Fruit fly (Drosophila melanogaster) whole organism, wandering third instar larva: Measurements from ENCODE around the gene CG1635.

Experiments used
- Abd-B ChIP-seq: fragments of >200 bp; optimal IDR thresholded peaks from 2 replicates; lab custom pipeline; 2017; ENCODE audit warnings: missing biosample characterization, missing genetic modification characterization
- CG32264 ChIP-seq: fragments of 200-800 bp; sonication (Bioruptor generic); optimal IDR thresholded peaks from 2 replicates; lab custom pipeline; 2016; ENCODE audit warnings: missing biosample characterization, missing genetic modification characterization
- CG9705 ChIP-seq: fragments of 200-800 bp; sonication (Bioruptor generic); optimal IDR thresholded peaks from 2 replicates; lab custom pipeline; 2018; ENCODE audit warnings: missing biosample characterization, mild to moderate bottlenecking, missing genetic modification characterization
- CrebA ChIP-seq: fragments of 200-800 bp; sonication (Bioruptor generic); optimal IDR thresholded peaks from 2 replicates; lab custom pipeline; 2016; ENCODE audit warnings: missing biosample characterization, mild to moderate bottlenecking, missing genetic modification characterization, borderline replicate concordance
- Dfd ChIP-seq: fragments of >200 bp; optimal IDR thresholded peaks from 2 replicates; lab custom pipeline; 2017; ENCODE audit warnings: missing biosample characterization, missing genetic modification characterization
- Dif ChIP-seq: fragments of 200-275, 200-300 bp; sonication (Bioruptor generic); optimal IDR thresholded peaks from 2 replicates; lab custom pipeline; 2018; ENCODE audit warnings: missing biosample characterization, missing genetic modification characterization; ENCODE audit not compliant: partially characterized antibody
- GATAd ChIP-seq: sonication (Bioruptor generic); optimal IDR thresholded peaks from 2 replicates; lab custom pipeline; 2016; ENCODE audit warnings: missing biosample characterization, missing genetic modification characterization
- HLH106 ChIP-seq: fragments of 200-800 bp; optimal IDR thresholded peaks from 3 replicates; lab custom pipeline; 2019; ENCODE audit warnings: missing biosample characterization, mild to moderate bottlenecking, missing genetic modification characterization, moderate library complexity
- Hnf4 ChIP-seq: fragments of 200-800 bp; sonication (Bioruptor generic); optimal IDR thresholded peaks from 2 replicates; lab custom pipeline; 2016; ENCODE audit warnings: missing biosample characterization, mild to moderate bottlenecking, missing genetic modification characterization
- Hr78 ChIP-seq: fragments of >200 bp; optimal IDR thresholded peaks from 2 replicates; lab custom pipeline; 2017; ENCODE audit warnings: missing biosample characterization, missing genetic modification characterization
- Hr83 ChIP-seq: fragments of 200-300 bp; sonication (Bioruptor generic); optimal IDR thresholded peaks from 2 replicates; lab custom pipeline; 2016; ENCODE audit warnings: missing biosample characterization, mild to moderate bottlenecking, missing genetic modification characterization, moderate library complexity; ENCODE audit not compliant: poor library complexity, severe bottlenecking
- Mio ChIP-seq: sonication (Bioruptor generic); optimal IDR thresholded peaks from 2 replicates; lab custom pipeline; 2016; ENCODE audit warnings: missing biosample characterization, missing genetic modification characterization
- Myc ChIP-seq: fragments of >200 bp; optimal IDR thresholded peaks from 2 replicates; lab custom pipeline; 2017
- N ChIP-seq: fragments of >200 bp; optimal IDR thresholded peaks from 2 replicates; lab custom pipeline; 2018; ENCODE audit warnings: missing biosample characterization, missing external identifiers, missing genetic modification characterization
- OdsH ChIP-seq: fragments of 200-800 bp; sonication (Bioruptor generic); optimal IDR thresholded peaks from 2 replicates; lab custom pipeline; 2016; ENCODE audit warnings: missing biosample characterization, mild to moderate bottlenecking, missing genetic modification characterization
- Rel ChIP-seq, 2 experiments: fragments of 200-800 bp; sonication (Bioruptor generic) in 1 of 2; optimal IDR thresholded peaks; 2 replicates in 1 of 2; 3 replicates in 1 of 2; lab custom pipeline; 2016 to 2019; ENCODE audit warnings: mild to moderate bottlenecking in 2 of 2, missing biosample characterization in 2 of 2, missing genetic modification characterization in 2 of 2, moderate library complexity in 1 of 2
- Sp1 ChIP-seq: fragments of 200-800 bp; sonication (Bioruptor generic); optimal IDR thresholded peaks from 3 replicates; lab custom pipeline; 2019; ENCODE audit warnings: missing biosample characterization, mild to moderate bottlenecking, missing genetic modification characterization, moderate library complexity
- Vsx2 ChIP-seq: fragments of 200-300, 225-300 bp; sonication (Bioruptor generic); optimal IDR thresholded peaks from 2 replicates; lab custom pipeline; 2018; ENCODE audit warnings: missing biosample characterization, missing genetic modification characterization; ENCODE audit not compliant: partially characterized antibody
- br ChIP-seq: fragments of 200-800 bp; sonication (Bioruptor generic); optimal IDR thresholded peaks from 2 replicates; lab custom pipeline; 2016; ENCODE audit warnings: missing biosample characterization, missing genetic modification characterization
- brk ChIP-seq: fragments of 200-800 bp; sonication (Bioruptor generic); optimal IDR thresholded peaks from 2 replicates; lab custom pipeline; 2016; ENCODE audit warnings: missing biosample characterization, mild to moderate bottlenecking, missing genetic modification characterization
- dl ChIP-seq, 2 experiments: fragments of 175-275, 200-275 bp in 1 of 2; fragments of 200-275 bp in 1 of 2; sonication (Bioruptor generic); optimal IDR thresholded peaks; lab custom pipeline; 2018; ENCODE audit warnings: mild to moderate bottlenecking in 2 of 2, missing biosample characterization in 2 of 2, missing genetic modification characterization in 2 of 2, moderate library complexity in 2 of 2; ENCODE audit not compliant: partially characterized antibody in 2 of 2, insufficient read depth in 1 of 2
- dmrt93B ChIP-seq: fragments of 200-800 bp; sonication (Bioruptor generic); optimal IDR thresholded peaks from 2 replicates; lab custom pipeline; 2018; ENCODE audit warnings: missing biosample characterization, mild to moderate bottlenecking, missing genetic modification characterization
- dsf ChIP-seq: sonication (Bioruptor generic); optimal IDR thresholded peaks from 2 replicates; lab custom pipeline; 2016; ENCODE audit warnings: missing biosample characterization, missing genetic modification characterization, borderline replicate concordance
- ey ChIP-seq: fragments of 200-800 bp; sonication (Bioruptor generic); optimal IDR thresholded peaks from 2 replicates; lab custom pipeline; 2016; ENCODE audit warnings: missing biosample characterization, missing genetic modification characterization
- foxo ChIP-seq, 2 experiments: fragments of 200-800 bp; sonication (Bioruptor generic); optimal IDR thresholded peaks; 2 replicates in 1 of 2; 3 replicates in 1 of 2; lab custom pipeline; 2016 to 2017; ENCODE audit warnings: missing biosample characterization in 2 of 2, missing genetic modification characterization in 2 of 2
- fru ChIP-seq: fragments of 200-800 bp; sonication (Bioruptor generic); optimal IDR thresholded peaks from 3 replicates; lab custom pipeline; 2016; ENCODE audit warnings: missing biosample characterization, mild to moderate bottlenecking, missing genetic modification characterization
- h ChIP-seq: fragments of 200-800 bp; sonication (Bioruptor generic); optimal IDR thresholded peaks from 3 replicates; lab custom pipeline; 2016; ENCODE audit warnings: missing biosample characterization, mild to moderate bottlenecking, missing genetic modification characterization
- jim ChIP-seq: fragments of 175-275, 200-325 bp; sonication (Bioruptor generic); optimal IDR thresholded peaks from 2 replicates; lab custom pipeline; 2016; ENCODE audit warnings: missing biosample characterization, mild to moderate bottlenecking, missing genetic modification characterization
- lola ChIP-seq: fragments of >200 bp; optimal IDR thresholded peaks from 2 replicates; lab custom pipeline; 2017; ENCODE audit warnings: missing biosample characterization, missing genetic modification characterization
- pan ChIP-seq: fragments of >200 bp; optimal IDR thresholded peaks from 2 replicates; lab custom pipeline; 2017
- psq ChIP-seq: fragments of 200-800 bp; sonication (Bioruptor generic); optimal IDR thresholded peaks from 3 replicates; lab custom pipeline; 2017; ENCODE audit warnings: missing biosample characterization, mild to moderate bottlenecking, missing genetic modification characterization, moderate library complexity
- sage ChIP-seq: fragments of 200-800 bp; sonication (Bioruptor generic); optimal IDR thresholded peaks from 2 replicates; lab custom pipeline; 2016; ENCODE audit warnings: missing biosample characterization, mild to moderate bottlenecking, missing genetic modification characterization
- sv ChIP-seq: fragments of 200-800 bp; sonication (Bioruptor generic); optimal IDR thresholded peaks from 3 replicates; lab custom pipeline; 2016; ENCODE audit warnings: missing biosample characterization, missing genetic modification characterization
- tai ChIP-seq: sonication (Bioruptor generic); optimal IDR thresholded peaks from 2 replicates; lab custom pipeline; 2016; ENCODE audit warnings: missing biosample characterization, missing genetic modification characterization
- usp ChIP-seq: fragments of >200 bp; optimal IDR thresholded peaks from 2 replicates; lab custom pipeline; 2017; ENCODE audit warnings: missing biosample characterization, missing genetic modification characterization
- woc ChIP-seq: sonication (Bioruptor generic); optimal IDR thresholded peaks from 2 replicates; lab custom pipeline; 2016; ENCODE audit warnings: missing biosample characterization, mild to moderate bottlenecking, missing genetic modification characterization

CG1635 gene

DNA sequence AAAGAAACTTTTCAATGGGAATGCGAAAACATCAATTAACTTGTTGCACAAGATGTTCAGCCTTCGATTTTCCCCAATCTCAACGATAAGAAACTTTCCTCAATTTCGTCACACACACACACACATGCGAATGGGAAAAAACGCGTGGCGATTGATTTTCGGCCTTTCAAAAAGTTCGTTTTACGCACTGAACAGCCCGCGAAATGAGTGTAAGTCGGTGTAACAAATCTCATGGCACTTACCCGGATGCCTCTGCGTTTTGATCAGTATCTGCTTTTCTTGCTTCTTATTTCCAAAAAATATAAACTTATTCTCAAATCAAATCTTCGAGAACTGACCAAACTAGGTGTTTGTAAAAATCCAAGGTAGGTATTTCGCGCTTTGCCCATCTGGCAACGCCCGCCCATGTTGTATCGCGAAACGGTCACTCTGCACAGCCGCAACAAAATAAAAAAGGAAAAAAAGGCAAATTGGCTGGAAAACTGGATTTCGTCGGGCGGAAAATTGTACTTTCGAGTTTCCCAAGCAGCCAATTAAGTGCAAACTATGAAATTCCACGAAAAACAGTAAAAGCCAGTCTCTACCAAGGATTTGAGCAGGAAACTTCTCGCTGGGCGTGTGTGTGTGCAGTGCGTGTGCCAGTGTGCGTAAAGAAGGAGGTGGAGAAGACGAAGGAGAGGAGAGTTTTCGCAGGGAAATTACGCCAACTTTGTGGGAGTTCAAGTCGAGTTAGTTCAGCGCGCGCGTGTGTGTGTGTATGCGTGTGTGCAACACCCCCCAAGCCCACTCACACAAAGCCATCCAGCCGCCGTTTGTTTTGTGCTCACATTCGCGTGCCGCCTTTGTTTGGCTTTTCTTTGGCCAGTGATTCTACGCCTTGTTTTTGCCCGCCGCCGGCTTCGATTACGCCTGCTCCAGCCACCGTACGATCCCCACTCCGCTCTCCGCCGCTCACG lies 22.4 kb downstream of the CG1635 start, which contains the start of gene Med:
Med (plus strand) TSS at position 408 of the 956 bp plus-strand sequence.
- TF ChIP-seq Rel (GFP tag; optimal IDR thresholded peaks at IDR 0.05; lab: Kevin White, UChicago) (no peak), Rel (tag; optimal IDR thresholded peaks at IDR 0.05; lab: Kevin White, UChicago) (peak; percentile 45), dsf (GFP tag; lab: Kevin White, UChicago) (no peak), Vsx2 (GFP tag; lab: Kevin White, UChicago) (no peak), h (GFP tag; lab: Kevin White, UChicago) (peak; percentile 32), Myc (lab: Kevin White, UChicago) (peak; percentile 28), lola (GFP tag; lab: Kevin White, UChicago) (no peak), sage (GFP tag; lab: Kevin White, UChicago) (no peak), Hr83 (GFP tag; lab: Kevin White, UChicago) (no peak), psq (GFP tag; lab: Kevin White, UChicago) (peak; percentile 89), Hnf4 (GFP tag; lab: Kevin White, UChicago) (no peak), HLH106 (tag; lab: Kevin White, UChicago) (peak; percentile 30), Dfd (GFP tag; lab: Kevin White, UChicago) (no peak), Sp1 (peak; percentile 63), jim (GFP tag; lab: Kevin White, UChicago) (no peak), pan (lab: Kevin White, UChicago) (no peak), N (GFP tag; lab: Kevin White, UChicago) (peak; percentile 48), Abd-B (GFP tag; lab: Kevin White, UChicago) (no peak)

DNA sequence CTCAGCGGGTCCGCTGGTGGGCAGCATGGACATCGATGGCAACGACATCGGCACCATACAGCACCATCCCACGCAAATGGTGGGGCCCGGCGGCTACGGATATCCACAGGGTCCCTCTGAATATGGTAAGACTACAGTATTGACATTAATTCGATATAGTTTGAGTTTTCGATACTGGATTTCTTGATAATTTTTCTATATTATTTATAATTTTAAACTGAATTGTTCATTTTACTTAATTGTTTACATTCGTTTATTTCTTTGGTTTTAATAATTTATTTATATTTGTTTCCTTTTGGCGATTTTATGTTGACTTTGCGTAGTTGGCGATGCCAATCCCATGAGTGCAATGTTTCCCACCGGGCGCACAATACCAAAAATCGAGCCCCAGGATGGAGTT lies 24.1 kb downstream of the CG1635 start, which contains the start of gene CycG:
CycG (minus strand) TSS at position 101 of the 400 bp plus-strand sequence.
- no peak for TF ChIP-seq Hr78 (GFP tag; lab: Kevin White, UChicago)
- no peak for TF ChIP-seq Sp1
- TF ChIP-seq fru (GFP tag; lab: Kevin White, UChicago) = no peak
- no peak for TF ChIP-seq Abd-B (GFP tag; lab: Kevin White, UChicago)
- no peak for TF ChIP-seq dl (GFP tag; optimal IDR thresholded peaks at IDR 0.05; lab: Kevin White, UChicago; ENCODE audit: insufficient read depth in 1 of 2, partially characterized antibody in 2 of 2)
- no peak for TF ChIP-seq dmrt93B (GFP tag; lab: Kevin White, UChicago)
- TF ChIP-seq OdsH (GFP tag; lab: Kevin White, UChicago) = no peak
- TF ChIP-seq brk (GFP tag; lab: Kevin White, UChicago) = no peak
- TF ChIP-seq psq (GFP tag; lab: Kevin White, UChicago) = no peak
- no peak for TF ChIP-seq CG32264 (GFP tag; lab: Kevin White, UChicago)
- TF ChIP-seq Mio (GFP tag; lab: Kevin White, UChicago) = no peak
- TF ChIP-seq Rel (GFP tag; optimal IDR thresholded peaks at IDR 0.05; lab: Kevin White, UChicago) = no peak
- TF ChIP-seq Rel (tag; optimal IDR thresholded peaks at IDR 0.05; lab: Kevin White, UChicago) = no peak
- no peak for TF ChIP-seq ey
- no peak for TF ChIP-seq Dfd (GFP tag; lab: Kevin White, UChicago)
- no peak for TF ChIP-seq pan (lab: Kevin White, UChicago)
- TF ChIP-seq tai (GFP tag; lab: Kevin White, UChicago) = no peak

DNA sequence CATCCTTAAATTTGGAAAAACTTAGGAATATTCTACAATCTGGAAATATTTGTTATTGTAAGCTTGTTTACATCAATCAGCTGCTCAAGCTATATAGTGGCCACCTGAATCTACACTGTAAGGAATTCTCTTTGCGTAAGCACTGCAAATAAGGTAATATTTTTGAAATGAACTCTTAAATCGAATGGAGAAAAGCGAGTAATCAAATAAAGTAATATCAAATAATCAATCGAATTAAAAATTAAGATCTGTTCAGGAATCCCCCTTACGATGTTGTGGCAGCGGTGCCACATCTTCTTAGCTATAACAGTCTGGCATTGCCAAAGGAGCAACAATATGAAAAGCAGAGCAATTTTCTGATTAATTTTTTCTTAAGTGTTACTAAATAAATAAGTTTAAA lies 27.5 kb downstream of the CG1635 start, which contains the start of the genes Mnat9 and CG1792:
Mnat9 (minus strand) TSS at position 160 of the 400 bp plus-strand sequence.
CG1792 (plus strand) TSS at position 303 of the 400 bp plus-strand sequence.
- TF ChIP-seq Rel (GFP tag; optimal IDR thresholded peaks at IDR 0.05; lab: Kevin White, UChicago) = peak; percentile 68
- TF ChIP-seq Rel (tag; optimal IDR thresholded peaks at IDR 0.05; lab: Kevin White, UChicago) = peak; percentile 85
- TF ChIP-seq woc (GFP tag; lab: Kevin White, UChicago) = peak; percentile 96
- no peak for TF ChIP-seq Dfd (GFP tag; lab: Kevin White, UChicago)
- peak; percentile 99 for TF ChIP-seq Hr83 (GFP tag; lab: Kevin White, UChicago)
- peak; percentile 99 for TF ChIP-seq ey
- peak; percentile 97 for TF ChIP-seq CG32264 (GFP tag; lab: Kevin White, UChicago)
- TF ChIP-seq Myc (lab: Kevin White, UChicago) = no peak
- TF ChIP-seq Mio (GFP tag; lab: Kevin White, UChicago) = peak; percentile 94
- TF ChIP-seq GATAd (GFP tag; lab: Kevin White, UChicago) = peak; percentile 97
- no peak for TF ChIP-seq tai (GFP tag; lab: Kevin White, UChicago)
- TF ChIP-seq Hnf4 (GFP tag; lab: Kevin White, UChicago) = peak; percentile 99
- peak; percentile 97 for TF ChIP-seq psq (GFP tag; lab: Kevin White, UChicago)
- TF ChIP-seq N (GFP tag; lab: Kevin White, UChicago) = no peak
- TF ChIP-seq Abd-B (GFP tag; lab: Kevin White, UChicago) = no peak
- peak; percentile 97 for TF ChIP-seq dmrt93B (GFP tag; lab: Kevin White, UChicago)
- TF ChIP-seq lola (GFP tag; lab: Kevin White, UChicago) = no peak
- TF ChIP-seq br (GFP tag; lab: Kevin White, UChicago) = peak; percentile 98
- no peak for TF ChIP-seq Dif (GFP tag; lab: Kevin White, UChicago)
- TF ChIP-seq CG9705 = peak; percentile 91
- TF ChIP-seq Sp1 = peak; percentile 97
- TF ChIP-seq jim (GFP tag; lab: Kevin White, UChicago) = no peak
- no peak for TF ChIP-seq Vsx2 (GFP tag; lab: Kevin White, UChicago)
- TF ChIP-seq HLH106 (tag; lab: Kevin White, UChicago) = peak; percentile 98
- peak; percentile 95 to 99 for TF ChIP-seq foxo (GFP tag; optimal IDR thresholded peaks at IDR 0.05; lab: Kevin White, UChicago)
- no peak for TF ChIP-seq brk (GFP tag; lab: Kevin White, UChicago)
- TF ChIP-seq usp (GFP tag; lab: Kevin White, UChicago) = no peak
- TF ChIP-seq CrebA (GFP tag; lab: Kevin White, UChicago) = no peak
- TF ChIP-seq fru (GFP tag; lab: Kevin White, UChicago) = peak; percentile 99
- TF ChIP-seq OdsH (GFP tag; lab: Kevin White, UChicago) = peak; percentile 99
- TF ChIP-seq h (GFP tag; lab: Kevin White, UChicago) = peak; percentile 99
- TF ChIP-seq pan (lab: Kevin White, UChicago) = no peak
- TF ChIP-seq sage (GFP tag; lab: Kevin White, UChicago) = peak; percentile 97
- TF ChIP-seq Hr78 (GFP tag; lab: Kevin White, UChicago) = no peak
- peak; percentile 97 for TF ChIP-seq dsf (GFP tag; lab: Kevin White, UChicago)
- peak; percentile 98 for TF ChIP-seq sv (GFP tag; lab: Kevin White, UChicago)
